Fruit fly (Drosophila melanogaster): ENCODE results near the gene CG32579.

The CG32579 gene

dm6 chrX:16279340-16279941 is 43.6 kb upstream of the CG32579 start (continued):
- TF ChIP-seq CrebB (tag; optimal IDR thresholded peaks at IDR 0.05) (peak; percentile 22), row (GFP tag; IDR thresholded peaks at IDR 0.05) (peak; percentile 92), Tbp (GFP tag; optimal IDR thresholded peaks at IDR 0.05) (no peak), H2.0 (GFP tag; IDR thresholded peaks at IDR 0.05) (peak; percentile 89), tap (tag; optimal IDR thresholded peaks at IDR 0.05) (peak; percentile 60), CG30020 (tag; optimal IDR thresholded peaks at IDR 0.05) (no peak), sens (GFP tag) (peak; percentile 99), bcd (GFP tag; optimal IDR thresholded peaks at IDR 0.05) (peak; percentile 80), CG2202 (tag; optimal IDR thresholded peaks at IDR 0.05) (peak; percentile 39), ranshi (GFP tag; IDR thresholded peaks at IDR 0.05) (peak; percentile 92), fd3F (GFP tag; optimal IDR thresholded peaks at IDR 0.05) (peak; percentile 52), CG14441 (GFP tag; IDR thresholded peaks at IDR 0.05) (peak; percentile 93), Myb (GFP tag; optimal IDR thresholded peaks at IDR 0.05) (peak; percentile 56), ara (GFP tag; IDR thresholded peaks at IDR 0.05) (peak; percentile 90), gcm (GFP tag; optimal IDR thresholded peaks at IDR 0.05) (peak; percentile 42), cwo (GFP tag; optimal IDR thresholded peaks at IDR 0.05) (peak; percentile 57), Rx (GFP tag; IDR thresholded peaks at IDR 0.05) (peak; percentile 81), CG9609 (GFP tag; optimal IDR thresholded peaks at IDR 0.05) (peak; percentile 81), CG18262 (tag; optimal IDR thresholded peaks at IDR 0.05) (peak; percentile 70), lbe (GFP tag; optimal IDR thresholded peaks at IDR 0.05) (peak; percentile 68), HmgZ (tag; optimal IDR thresholded peaks at IDR 0.05) (peak; percentile 27), bigmax (GFP tag; optimal IDR thresholded peaks at IDR 0.05) (no peak), crol (GFP tag; IDR thresholded peaks at IDR 0.05) (peak; percentile 41; the same call in 1 of the 2 replicates), ewg (GFP tag; optimal IDR thresholded peaks at IDR 0.05) (peak; percentile 66), tx (GFP tag; optimal IDR thresholded peaks at IDR 0.05) (peak; percentile 61), sr (GFP tag; IDR thresholded peaks at IDR 0.05) (peak; percentile 73; the same call in 1 of the 3 replicates), H15 (GFP tag; IDR thresholded peaks at IDR 0.05) (peak; percentile 91), tna (GFP tag; IDR thresholded peaks at IDR 0.05; ENCODE audit: partially characterized antibody) (no peak), CG8290 (GFP tag; optimal IDR thresholded peaks at IDR 0.05) (peak; percentile 61), CG8290 (tag; optimal IDR thresholded peaks at IDR 0.05) (peak; percentile 10 to 90), CG11085 (GFP tag; IDR thresholded peaks at IDR 0.05) (peak; percentile 85), cad (GFP tag; optimal IDR thresholded peaks at IDR 0.05) (no peak), otp (GFP tag; IDR thresholded peaks at IDR 0.05) (peak; percentile 85), Drgx (GFP tag; IDR thresholded peaks at IDR 0.05) (peak; percentile 93), gem (tag; optimal IDR thresholded peaks at IDR 0.05) (peak; percentile 81), dati (GFP tag; IDR thresholded peaks at IDR 0.05) (peak; percentile 69), gce (GFP tag; IDR thresholded peaks at IDR 0.05) (peak; percentile 84), MESR4 (GFP tag; optimal IDR thresholded peaks at IDR 0.05) (no peak), CG4328 (GFP tag; optimal IDR thresholded peaks at IDR 0.05) (peak; percentile 40), CG1832 (GFP tag; optimal IDR thresholded peaks at IDR 0.05) (no peak), cg (GFP tag; optimal IDR thresholded peaks at IDR 0.05) (no peak), crc (GFP tag; optimal IDR thresholded peaks at IDR 0.05) (peak; percentile 88), phol (tag; optimal IDR thresholded peaks at IDR 0.05) (peak; percentile 82), run (tag; optimal IDR thresholded peaks at IDR 0.05) (peak; percentile 52), CG12769 (tag; optimal IDR thresholded peaks at IDR 0.05) (peak; percentile 89), E2f1 (GFP tag; IDR thresholded peaks at IDR 0.05) (peak; percentile 85), Dfd (GFP tag; optimal IDR thresholded peaks at IDR 0.05) (no peak), ase (GFP tag; IDR thresholded peaks at IDR 0.05) (peak; percentile 87), CG17568 (GFP tag; optimal IDR thresholded peaks at IDR 0.05) (no peak), sob (GFP tag; IDR thresholded peaks at IDR 0.05) (peak; percentile 89), pum (GFP tag; optimal IDR thresholded peaks at IDR 0.05) (peak; percentile 94), Dip2 (GFP tag; IDR thresholded peaks at IDR 0.05) (peak; percentile 56; the same call in 1 of the 2 replicates)
